Fruit fly (Drosophila melanogaster): ENCODE results near the gene Skadu.
A peak's percentile ranks its signal among the peaks of the same experiment; 100 is the strongest.

Skadu gene

dm6 chr2L:15498885-15499696 is 48.2 kb upstream of the Skadu start, which contains the start of gene lace (continued):
- TF ChIP-seq stwl (tag; optimal IDR thresholded peaks at IDR 0.05): peak; percentile 97
- peak; percentile 87 for TF ChIP-seq CG13775 (GFP tag; optimal IDR thresholded peaks at IDR 0.05)
- peak; percentile 33 for TF ChIP-seq gcm (GFP tag; optimal IDR thresholded peaks at IDR 0.05)
- peak; percentile 92 for TF ChIP-seq CG32532 (GFP tag; IDR thresholded peaks at IDR 0.05)
- TF ChIP-seq da (GFP tag; optimal IDR thresholded peaks at IDR 0.05): peak; percentile 90
- TF ChIP-seq Fer1 (GFP tag; optimal IDR thresholded peaks at IDR 0.05): peak; percentile 65
- TF ChIP-seq CG6791 (GFP tag; IDR thresholded peaks at IDR 0.05; ENCODE audit: partially characterized antibody): peak; percentile 64; the same call in 2 of the 3 replicates
- peak; percentile 93 for TF ChIP-seq CG1832 (GFP tag; optimal IDR thresholded peaks at IDR 0.05)
- 0 out of 3 replicates have a peak, but pooled peaks have one; percentile 14 for TF ChIP-seq CG7357 (GFP tag; IDR thresholded peaks at IDR 0.05)

DNA sequence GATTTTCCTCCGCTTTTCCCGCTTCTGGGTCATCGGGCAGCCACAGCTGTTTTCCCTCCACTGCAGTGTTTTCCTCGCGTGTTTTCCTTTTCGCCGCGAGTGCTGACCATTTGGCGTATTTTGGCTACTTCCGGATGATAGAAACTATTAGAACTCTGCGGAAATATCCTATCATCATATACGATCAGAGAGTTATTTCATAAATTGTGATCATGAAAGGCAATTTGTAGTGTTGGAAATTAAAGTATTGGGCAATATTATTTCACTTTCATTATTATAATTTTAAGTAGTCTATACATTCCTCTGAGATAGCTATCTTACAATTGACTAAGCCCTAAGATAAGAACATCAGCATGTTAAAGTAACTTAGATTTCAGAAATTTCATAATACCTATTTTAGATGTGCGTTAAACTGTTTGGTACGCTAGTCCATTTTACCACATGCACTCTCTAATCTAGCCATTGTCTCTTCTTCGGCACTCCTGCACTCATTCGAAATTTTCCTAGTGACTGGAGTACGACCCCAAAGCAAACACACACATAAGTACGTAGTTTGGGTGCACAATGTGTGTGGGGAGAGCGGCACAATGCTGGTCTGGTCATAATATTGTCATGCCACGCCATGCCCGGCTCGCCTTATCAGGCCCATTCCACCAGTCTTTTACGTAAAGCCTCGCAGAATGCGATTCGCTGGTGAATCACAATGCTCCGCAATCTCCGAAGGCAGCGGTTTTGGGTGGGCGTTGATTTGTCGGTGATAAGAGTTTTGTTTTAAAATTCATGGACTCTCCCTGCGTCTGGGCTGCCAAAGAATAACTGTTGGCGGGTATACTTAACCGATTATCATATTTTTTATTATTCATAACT is 47.4 kb upstream of the Skadu start:
- TF ChIP-seq twi (tag; optimal IDR thresholded peaks at IDR 0.05) (no peak), Lhr (GFP tag; optimal IDR thresholded peaks at IDR 0.05) (no peak), bigmax (GFP tag; optimal IDR thresholded peaks at IDR 0.05) (no peak), CG6175 (GFP tag; IDR thresholded peaks at IDR 0.05) (peak; percentile 10; the same call in 1 of the 3 replicates), hb (GFP tag; IDR thresholded peaks at IDR 0.05; ENCODE audit: partially characterized antibody) (no peak), Dp (GFP tag; optimal IDR thresholded peaks at IDR 0.05) (no peak), Xbp1 (GFP tag; optimal IDR thresholded peaks at IDR 0.05) (no peak), chm (GFP tag; IDR thresholded peaks at IDR 0.05) (0 out of 2 replicates have a peak, but pooled peaks have one; percentile 20), GATAe (GFP tag; conservative IDR thresholded peaks at IDR 0.05) (peak; percentile 76), tna (GFP tag; IDR thresholded peaks at IDR 0.05; ENCODE audit: partially characterized antibody) (0 out of 2 replicates have a peak, but pooled peaks have one; percentile 4), CG12155 (GFP tag; optimal IDR thresholded peaks at IDR 0.05) (no peak), ase (GFP tag; IDR thresholded peaks at IDR 0.05) (no peak), CG12299 (tag; optimal IDR thresholded peaks at IDR 0.05) (no peak), bbx (GFP tag; IDR thresholded peaks at IDR 0.05; ENCODE audit: partially characterized antibody) (no peak), lab (GFP tag; optimal IDR thresholded peaks at IDR 0.05) (peak; percentile 8), klu (GFP tag; IDR thresholded peaks at IDR 0.05) (no peak), Sry-β (GFP tag; optimal IDR thresholded peaks at IDR 0.05) (peak; percentile 86), CG4707 (GFP tag; optimal IDR thresholded peaks at IDR 0.05) (no peak), CG14014 (GFP tag; IDR thresholded peaks at IDR 0.05) (no peak), zfh1 (GFP tag; IDR thresholded peaks at IDR 0.05) (0 out of 3 replicates have a peak, but pooled peaks have one; percentile 44), CHES-1-like (GFP tag; optimal IDR thresholded peaks at IDR 0.05) (no peak), sens-2 (GFP tag; IDR thresholded peaks at IDR 0.05) (peak; percentile 65), lilli (GFP tag; optimal IDR thresholded peaks at IDR 0.05) (no peak), chinmo (GFP tag; IDR thresholded peaks at IDR 0.05; ENCODE audit: partially characterized antibody) (0 out of 4 replicates have a peak, but pooled peaks have one; percentile 44), hkb (optimal IDR thresholded peaks at IDR 0.05) (no peak), hkb (GFP tag; IDR thresholded peaks at IDR 0.05) (peak; percentile 26; the same call in 1 of the 2 replicates), sug (tag; optimal IDR thresholded peaks at IDR 0.05) (peak; percentile 85), CG15479 (GFP tag; optimal IDR thresholded peaks at IDR 0.05) (peak; percentile 49), sd (tag; optimal IDR thresholded peaks at IDR 0.05) (peak; percentile 86), Sox100B (GFP tag; optimal IDR thresholded peaks at IDR 0.05) (no peak), CG2889 (GFP tag; IDR thresholded peaks at IDR 0.05) (no peak), CG34422 (GFP tag; IDR thresholded peaks at IDR 0.05) (peak; percentile 16; the same call in 1 of the 3 replicates), CG13775 (GFP tag; optimal IDR thresholded peaks at IDR 0.05) (no peak), amos (GFP tag; IDR thresholded peaks at IDR 0.05; ENCODE audit: partially characterized antibody) (no peak), ken (GFP tag; IDR thresholded peaks at IDR 0.05) (0 out of 3 replicates have a peak, but pooled peaks have one; percentile 32), HmgZ (tag; optimal IDR thresholded peaks at IDR 0.05) (peak; percentile 14)
